Worm (Caenorhabditis elegans) whole organism, L4 larva: ENCODE data around the gene F49C5.7.

ENCODE experiments used
- D1046.2 ChIP-seq: fragments of 200-800 bp; sonication (Bioruptor generic); IDR thresholded peaks from 2 replicates; pipeline ENCODE4 v1.3.6; 2022; ENCODE audit warnings: missing genetic modification characterization, missing compliant biosample characterization
- F10B5.3 ChIP-seq: sonication (generic microtip); optimal IDR thresholded peaks from 2 replicates; lab custom pipeline; 2016; ENCODE audit warnings: mild to moderate bottlenecking, missing genetic modification characterization, missing compliant biosample characterization
- F49E8.2 ChIP-seq: sonication (generic microtip); optimal IDR thresholded peaks from 2 replicates; lab custom pipeline; 2016; ENCODE audit warnings: missing compliant biosample characterization, mild to moderate bottlenecking, missing genetic modification characterization, borderline replicate concordance
- T26A8.4 ChIP-seq: fragments of 200-800 bp; sonication (Bioruptor generic); IDR thresholded peaks from 2 replicates; pipeline ENCODE4 v1.3.6; 2022; ENCODE audit warnings: missing genetic modification characterization, missing compliant biosample characterization
- Y5F2A.4 ChIP-seq: fragments of 200-800 bp; sonication (Bioruptor generic); optimal IDR thresholded peaks from 2 replicates; lab custom pipeline; 2018; ENCODE audit warnings: mild to moderate bottlenecking, missing genetic modification characterization, missing compliant biosample characterization
- ZK546.5 ChIP-seq, 2 experiments: sonication (generic microtip); optimal IDR thresholded peaks; 2 replicates each; lab custom pipeline; 2017; ENCODE audit warnings: missing biosample characterization in 2 of 2, missing genetic modification characterization in 2 of 2
- aha-1 ChIP-seq: fragments of 150-350 bp; peaks from one replicate; lab custom pipeline; 2014; ENCODE audit warnings: missing biosample characterization, missing genetic modification characterization
- ceh-20 ChIP-seq: fragments of 200-800 bp; sonication (Bioruptor generic); IDR thresholded peaks from 2 replicates; pipeline ENCODE4 v1.3.6; 2022; ENCODE audit warnings: missing genetic modification reagents, missing genetic modification characterization, missing compliant biosample characterization
- ces-1 ChIP-seq: fragments of 150-350 bp; sonication (generic microtip); optimal IDR thresholded peaks from 4 replicates; lab custom pipeline; 2014; ENCODE audit warnings: missing biosample characterization, missing genetic modification reagents, missing genetic modification characterization
- dmd-9 ChIP-seq: fragments of 200-800 bp; sonication (Bioruptor generic); IDR thresholded peaks from 2 replicates; pipeline ENCODE4 v1.3.6; 2022; ENCODE audit warnings: missing genetic modification reagents, missing genetic modification characterization, missing compliant biosample characterization
- duxl-1 ChIP-seq: sonication (generic microtip); optimal IDR thresholded peaks from 2 replicates; lab custom pipeline; 2016; ENCODE audit warnings: mild to moderate bottlenecking, missing genetic modification characterization, moderate library complexity, missing compliant biosample characterization; ENCODE audit not compliant: poor library complexity
- dve-1 ChIP-seq: sonication (generic microtip); optimal IDR thresholded peaks from 2 replicates; lab custom pipeline; 2017; ENCODE audit warnings: antibody characterized with exemption, mild to moderate bottlenecking, missing genetic modification characterization, missing compliant biosample characterization; ENCODE audit not compliant: insufficient read depth
- egl-27 ChIP-seq: sonication (generic microtip); optimal IDR thresholded peaks from 3 replicates; lab custom pipeline; 2017; ENCODE audit warnings: missing biosample characterization, missing genetic modification reagents, missing genetic modification characterization
- hif-1 ChIP-seq, 2 experiments: sonication (generic microtip); optimal IDR thresholded peaks; 2 replicates each; lab custom pipeline; 2016 to 2017; ENCODE audit warnings: missing compliant biosample characterization in 2 of 2, missing genetic modification characterization in 2 of 2, missing genetic modification reagents in 2 of 2, missing genotype in 2 of 2, mild to moderate bottlenecking in 1 of 2
- hlh-11 ChIP-seq: fragments of 200-800 bp; sonication (Bioruptor generic); optimal IDR thresholded peaks from 2 replicates; lab custom pipeline; 2018; ENCODE audit warnings: mild to moderate bottlenecking, missing genetic modification characterization, missing compliant biosample characterization
- hlh-30 ChIP-seq: sonication (generic microtip); optimal IDR thresholded peaks from 2 replicates; lab custom pipeline; 2017; ENCODE audit warnings: antibody characterized with exemption, mild to moderate bottlenecking, missing genetic modification characterization, missing compliant biosample characterization; ENCODE audit not compliant: insufficient read depth
- jun-1 ChIP-seq: fragments of 150-350 bp; optimal IDR thresholded peaks from 2 replicates; lab custom pipeline; 2014; ENCODE audit warnings: missing biosample characterization, missing genetic modification reagents, missing genetic modification characterization
- lin-1 ChIP-seq: fragments of 200-800 bp; sonication (Bioruptor generic); IDR thresholded peaks from 2 replicates; pipeline ENCODE4 v1.3.6; 2022; ENCODE audit warnings: missing genetic modification reagents, missing genetic modification characterization, missing compliant biosample characterization
- lin-13 ChIP-seq: fragments of 150-350 bp; optimal IDR thresholded peaks from 2 replicates; lab custom pipeline; 2014; ENCODE audit warnings: missing biosample characterization, missing genetic modification reagents, missing genetic modification characterization
- lin-39 ChIP-seq: fragments of 150-350 bp; optimal IDR thresholded peaks from 2 replicates; lab custom pipeline; 2014; ENCODE audit warnings: missing biosample characterization, missing genetic modification reagents, missing genetic modification characterization
- lsy-2 ChIP-seq, 2 experiments: fragments of 150-350 bp in 1 of 2; sonication (generic microtip) in 1 of 2; optimal IDR thresholded peaks; 2 replicates each; lab custom pipeline; 2014 to 2017; ENCODE audit warnings: missing biosample characterization in 2 of 2, missing genetic modification characterization in 2 of 2
- madf-5 ChIP-seq, 2 experiments: fragments of 200-800 bp; sonication (Bioruptor generic); IDR thresholded peaks; 2 replicates each; pipeline ENCODE4 v1.3.6; 2022; ENCODE audit warnings: missing compliant biosample characterization in 2 of 2, missing genetic modification characterization in 2 of 2
- mes-2 ChIP-seq: sonication (generic microtip); optimal IDR thresholded peaks from 2 replicates; lab custom pipeline; 2016; ENCODE audit warnings: missing genotype, mild to moderate bottlenecking, missing genetic modification characterization, missing compliant biosample characterization; ENCODE audit not compliant: poor library complexity, severe bottlenecking
- mxl-2 ChIP-seq: fragments of 200-800 bp; sonication (Bioruptor generic); conservative IDR thresholded peaks from 2 replicates; pipeline ENCODE4 v1.3.6; 2022; ENCODE audit warnings: missing genetic modification reagents, missing genetic modification characterization, missing compliant biosample characterization
- mxl-3 ChIP-seq: fragments of 200-800 bp; sonication (Bioruptor generic); optimal IDR thresholded peaks from 2 replicates; lab custom pipeline; 2018; ENCODE audit warnings: mild to moderate bottlenecking, missing genetic modification characterization, missing compliant biosample characterization
- nhr-10 ChIP-seq: fragments of 150-350 bp; optimal IDR thresholded peaks from 2 replicates; lab custom pipeline; 2014; ENCODE audit warnings: missing biosample characterization, missing genetic modification characterization
- nhr-102 ChIP-seq: sonication (generic microtip); optimal IDR thresholded peaks from 2 replicates; lab custom pipeline; 2016; ENCODE audit warnings: mild to moderate bottlenecking, missing genetic modification characterization, moderate library complexity, missing compliant biosample characterization
- nhr-111 ChIP-seq: fragments of 200-800 bp; sonication (Bioruptor generic); optimal IDR thresholded peaks from 2 replicates; lab custom pipeline; 2018; ENCODE audit warnings: mild to moderate bottlenecking, missing genetic modification characterization, missing compliant biosample characterization
- nhr-25 ChIP-seq: sonication (generic microtip); optimal IDR thresholded peaks from 2 replicates; lab custom pipeline; 2017; ENCODE audit warnings: missing genetic modification characterization, mild to moderate bottlenecking, missing compliant biosample characterization, antibody characterized with exemption, moderate library complexity, borderline replicate concordance; ENCODE audit not compliant: insufficient read depth
- nhr-28 ChIP-seq: fragments of 150-350 bp; optimal IDR thresholded peaks from 2 replicates; lab custom pipeline; 2014; ENCODE audit warnings: missing biosample characterization, missing genetic modification characterization
- nhr-48 ChIP-seq: sonication (generic microtip); optimal IDR thresholded peaks from 2 replicates; lab custom pipeline; 2016; ENCODE audit warnings: mild to moderate bottlenecking, missing genetic modification characterization, missing compliant biosample characterization
- skn-1 ChIP-seq: fragments of 150-350 bp; optimal IDR thresholded peaks from 2 replicates; lab custom pipeline; 2014; ENCODE audit warnings: missing biosample characterization, missing genetic modification characterization
- tag-97 ChIP-seq: fragments of 200-800 bp; sonication (Bioruptor generic); IDR thresholded peaks from 2 replicates; pipeline ENCODE4 v1.3.6; 2022; ENCODE audit warnings: missing genetic modification characterization, missing compliant biosample characterization
- zfp-2 ChIP-seq: sonication (generic microtip); optimal IDR thresholded peaks from 2 replicates; lab custom pipeline; 2016; ENCODE audit warnings: mild to moderate bottlenecking, missing genetic modification characterization, missing compliant biosample characterization
- zfp-3 ChIP-seq: fragments of 200-800 bp; sonication (Bioruptor generic); conservative IDR thresholded peaks from 2 replicates; pipeline ENCODE4 v1.3.6; 2022; ENCODE audit warnings: missing genetic modification reagents, missing genetic modification characterization, missing compliant biosample characterization
- zip-2 ChIP-seq: fragments of 150-350 bp; optimal IDR thresholded peaks from 2 replicates; lab custom pipeline; 2014; ENCODE audit warnings: missing biosample characterization, missing genetic modification characterization

The F49C5.7 gene

DNA sequence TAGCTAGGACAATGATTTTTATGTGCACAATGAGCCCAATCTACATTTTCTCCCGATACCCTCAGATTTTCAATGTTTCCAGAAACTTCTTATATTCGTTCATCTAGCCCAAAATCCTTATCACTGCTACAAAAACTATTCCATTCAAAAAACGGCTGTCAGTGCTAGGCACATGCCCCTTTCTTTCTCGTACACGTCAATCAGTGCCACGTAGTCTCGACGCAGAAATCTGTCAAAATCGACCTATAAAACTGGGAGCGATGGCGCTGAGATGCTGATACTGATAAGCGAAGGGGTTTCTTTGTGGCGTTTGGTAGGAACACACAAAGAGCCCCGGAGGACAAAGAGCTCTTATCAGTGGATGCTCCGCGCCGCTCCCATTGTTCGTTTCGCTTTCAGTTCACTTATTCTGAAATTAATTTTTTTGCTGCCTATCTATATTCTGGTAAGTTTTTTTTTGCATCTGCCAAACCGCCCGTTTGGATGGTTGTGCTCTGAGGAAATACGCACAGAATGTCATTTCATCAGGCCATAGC lies 47.1 kb upstream of the F49C5.7 start, which contains the start of gene srh-70 (continued):
- TF ChIP-seq T26A8.4 (GFP tag; lab: Robert Waterston, UW) (peak; percentile 64), aha-1 (peak; percentile 74)
- TF ChIP-seq, all 104 proteins: peak for 35

ce11 chrII:12519616-12520015 lies 46.3 kb upstream of the F49C5.7 start, which contains the start of gene ceh-99:
ceh-99 (plus strand) TSS chrII:12519981.
- TF ChIP-seq D1046.2 (GFP tag; lab: Robert Waterston, UW) (no peak), lin-13 (no peak), dmd-9 (GFP tag; lab: Robert Waterston, UW) (no peak), jun-1 (tag; lab: Kevin White, UChicago) (no peak), ZK546.5 (tag; optimal IDR thresholded peaks at IDR 0.05; lab: Kevin White, UChicago) (no peak), lin-1 (GFP tag; lab: Robert Waterston, UW) (no peak), nhr-28 (tag; lab: Kevin White, UChicago) (no peak), hlh-11 (tag; lab: Kevin White, UChicago) (no peak), ceh-20 (no peak), ces-1 (no peak), mxl-3 (GFP tag; lab: Kevin White, UChicago) (no peak), tag-97 (GFP tag; lab: Robert Waterston, UW) (no peak), nhr-48 (no peak), hlh-30 (tag; lab: Kevin White, UChicago) (no peak), zfp-2 (tag; lab: Kevin White, UChicago) (no peak), egl-27 (no peak), mxl-2 (GFP tag; lab: Robert Waterston, UW) (no peak)

- TF ChIP-seq F49E8.2 (tag; lab: Kevin White, UChicago), result no peak
- TF ChIP-seq zfp-3 (GFP tag; lab: Robert Waterston, UW), result no peak
- TF ChIP-seq duxl-1 (tag; lab: Kevin White, UChicago), result no peak
- TF ChIP-seq lin-39 (tag; lab: Kevin White, UChicago), result no peak
- TF ChIP-seq nhr-25 (tag; lab: Kevin White, UChicago), result no peak
- no peak for TF ChIP-seq lin-1 (GFP tag; lab: Robert Waterston, UW)
- no peak for TF ChIP-seq dmd-9 (GFP tag; lab: Robert Waterston, UW)
- no peak for TF ChIP-seq madf-5 (GFP tag; IDR thresholded peaks at IDR 0.05; lab: Robert Waterston, UW)
- TF ChIP-seq nhr-10, result no peak
- TF ChIP-seq, all 104 proteins: peak for 0
These were observed 40.4 kb upstream of the F49C5.7 start, which contains the start of gene srx-118 for ce11 chrII:12525526-12525925. srx-118 (plus strand) TSS chrII:12525826.

- TF ChIP-seq F10B5.3 (tag; lab: Kevin White, UChicago) (no peak), hif-1 (tag; optimal IDR thresholded peaks at IDR 0.05; lab: Kevin White, UChicago) (no peak), zip-2 (tag; lab: Kevin White, UChicago) (no peak), Y5F2A.4 (GFP tag; lab: Kevin White, UChicago) (no peak)
- TF ChIP-seq, all 104 proteins: peak for 0
These were observed 38.0 kb upstream of the F49C5.7 start, which contains the start of gene srx-119 for ce11 chrII:12527947-12528346. srx-119 (plus strand) TSS chrII:12528247.

- TF ChIP-seq nhr-102 (tag; lab: Kevin White, UChicago) (no peak), dve-1 (tag; lab: Kevin White, UChicago) (no peak), lsy-2 (tag; optimal IDR thresholded peaks at IDR 0.05; lab: Kevin White, UChicago) (no peak), nhr-111 (GFP tag; lab: Kevin White, UChicago) (no peak), tag-97 (GFP tag; lab: Robert Waterston, UW) (no peak), mes-2 (tag; lab: Kevin White, UChicago) (no peak), skn-1 (tag; lab: Kevin White, UChicago) (no peak)
These were observed 35.0 kb upstream of the F49C5.7 start, which contains the start of gene srx-120 for ce11 chrII:12530958-12531357. srx-120 (plus strand) TSS chrII:12531258.
